Worm (Caenorhabditis elegans) whole organism, late embryonic: ENCODE results near the gene cpr-8.

Source experiments
- pha-4 ChIP-seq: fragments of 150-350 bp; optimal IDR thresholded peaks from 2 replicates; lab custom pipeline; 2018; ENCODE audit warnings: missing biosample characterization, missing genetic modification reagents, missing genetic modification characterization
- sdc-2 ChIP-seq: sonication (generic microtip); optimal IDR thresholded peaks from 2 replicates; lab custom pipeline; 2016; ENCODE audit warnings: missing genotype, missing genetic modification characterization, missing compliant biosample characterization
- ztf-16 ChIP-seq: sonication (generic microtip); optimal IDR thresholded peaks from 2 replicates; lab custom pipeline; 2017; ENCODE audit warnings: missing genetic modification characterization, missing compliant biosample characterization

DNA sequence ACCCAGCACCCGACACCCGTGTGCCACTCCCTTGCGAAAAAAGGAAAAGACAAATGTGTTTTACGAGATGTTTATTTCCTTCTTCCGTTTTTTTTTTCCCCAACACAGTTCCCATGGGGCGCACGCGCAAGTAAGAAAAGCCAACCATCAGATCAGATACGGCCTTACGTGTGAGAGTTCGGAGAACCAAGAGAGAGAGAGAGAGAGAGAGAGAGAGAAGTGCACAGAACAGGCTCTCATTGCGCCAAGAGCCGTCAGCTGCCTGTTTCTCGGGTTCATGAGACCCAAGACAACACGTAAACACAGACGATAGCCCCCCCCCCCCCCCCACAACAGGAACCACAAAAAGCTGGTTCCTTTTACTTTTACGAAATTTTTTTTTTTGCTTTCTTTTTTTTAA, 17.4 kb downstream of the cpr-8 start:
- no peak for TF ChIP-seq pha-4 (tag; lab: Kevin White, UChicago)
- no peak for TF ChIP-seq sdc-2 (tag; lab: Kevin White, UChicago)
- no peak for TF ChIP-seq ztf-16 (tag; lab: Kevin White, UChicago)
